Worm (Caenorhabditis elegans): Measurements from ENCODE around the gene F08F8.7.

F08F8.7 gene

ce11 chrIII:7343389-7343788 is 3.6 kb downstream of the F08F8.7 start, which contains the start of gene F08F8.6:
Gene F08F8.6 (plus strand): TSS chrIII:7343689.
- no peak for TF ChIP-seq nhr-111 (GFP tag; optimal IDR thresholded peaks at IDR 0.05)
- no peak for TF ChIP-seq ceh-28 (tag; optimal IDR thresholded peaks at IDR 0.05)
- TF ChIP-seq nhr-41 (GFP tag; IDR thresholded peaks at IDR 0.05): no peak
- TF ChIP-seq unc-39 (tag; optimal IDR thresholded peaks at IDR 0.05): no peak
- TF ChIP-seq aly-2 (tag; optimal IDR thresholded peaks at IDR 0.05): no peak

- TF ChIP-seq set-16 (GFP tag; IDR thresholded peaks at IDR 0.05) (no peak), F49E8.2 (tag; optimal IDR thresholded peaks at IDR 0.05; ENCODE audit: borderline replicate concordance) (no peak), daf-8 (GFP tag; IDR thresholded peaks at IDR 0.05) (no peak), dpl-1 (GFP tag; optimal IDR thresholded peaks at IDR 0.05) (no peak), sdz-12 (GFP tag; optimal IDR thresholded peaks at IDR 0.05) (no peak), lin-15B (tag; optimal IDR thresholded peaks at IDR 0.05) (no peak), unc-39 (tag; optimal IDR thresholded peaks at IDR 0.05) (no peak), lin-1 (GFP tag; IDR thresholded peaks at IDR 0.05) (no peak), unc-62 (GFP tag; optimal IDR thresholded peaks at IDR 0.05 in 1 of 2) (no peak), unc-62 (tag; optimal IDR thresholded peaks at IDR 0.05) (no peak), Y5F2A.4 (GFP tag; optimal IDR thresholded peaks at IDR 0.05) (no peak), nhr-77 (tag; optimal IDR thresholded peaks at IDR 0.05) (no peak), spr-3 (GFP tag; optimal IDR thresholded peaks at IDR 0.05) (no peak), daf-16 (GFP tag; optimal IDR thresholded peaks at IDR 0.05) (no peak), daf-16 (tag; optimal IDR thresholded peaks at IDR 0.05) (no peak), saeg-2 (GFP tag; IDR thresholded peaks at IDR 0.05) (no peak)
These were observed 7.8 kb downstream of the F08F8.7 start for ce11 chrIII:7339138-7339537.

ce11 chrIII:7338693-7339092 is 8.3 kb downstream of the F08F8.7 start, which contains the start of gene kap-1:
Gene kap-1 (plus strand): TSS chrIII:7338835.
- TF ChIP-seq snpc-1.2 (GFP tag; IDR thresholded peaks at IDR 0.05) (0 out of 2 replicates have a peak, but pooled peaks have one; percentile 11), tra-1 (GFP tag; IDR thresholded peaks at IDR 0.05) (0 out of 2 replicates have a peak, but pooled peaks have one; percentile 5), T20F7.1 (GFP tag; optimal IDR thresholded peaks at IDR 0.05) (peak; percentile 18), ama-1 (optimal IDR thresholded peaks at IDR 0.05) (peak; percentile 75), spr-3 (GFP tag; optimal IDR thresholded peaks at IDR 0.05) (peak; percentile 29), aha-1 (tag) (no peak), F44E2.7 (GFP tag; IDR thresholded peaks at IDR 0.05) (0 out of 2 replicates have a peak, but pooled peaks have one; percentile 50), ceh-20 (GFP tag; IDR thresholded peaks at IDR 0.05) (no peak), ZK337.2 (GFP tag; IDR thresholded peaks at IDR 0.05) (0 out of 2 replicates have a peak, but pooled peaks have one; percentile 37), egl-43 (GFP tag; IDR thresholded peaks at IDR 0.05) (peak; percentile 64), dmd-9 (GFP tag; IDR thresholded peaks at IDR 0.05) (no peak), Y75B8A.6 (GFP tag; IDR thresholded peaks at IDR 0.05) (peak; percentile 3; the same call in 1 of the 2 replicates), lsy-2 (tag; optimal IDR thresholded peaks at IDR 0.05) (peak in 1 of 2 experiments; percentile 33), lin-38 (GFP tag; IDR thresholded peaks at IDR 0.05) (0 out of 2 replicates have a peak, but pooled peaks have one; percentile 21), daf-16 (GFP tag; optimal IDR thresholded peaks at IDR 0.05) (peak in 1 of 2 experiments; percentile 12), daf-16 (tag; optimal IDR thresholded peaks at IDR 0.05) (peak; percentile 18), php-3 (GFP tag; IDR thresholded peaks at IDR 0.05) (no peak), mes-2 (tag; optimal IDR thresholded peaks at IDR 0.05; ENCODE audit: poor library complexity, severe bottlenecking) (peak; percentile 20), vab-7 (GFP tag; IDR thresholded peaks at IDR 0.05) (no peak), lin-39 (tag; optimal IDR thresholded peaks at IDR 0.05) (no peak), T26A8.4 (GFP tag; IDR thresholded peaks at IDR 0.05) (0 out of 2 replicates have a peak, but pooled peaks have one; percentile 26), daf-19 (GFP tag; conservative IDR thresholded peaks at IDR 0.05) (no peak), sdz-12 (GFP tag; optimal IDR thresholded peaks at IDR 0.05) (peak; percentile 26), mep-1 (tag; optimal IDR thresholded peaks at IDR 0.05) (peak; percentile 32), nhr-48 (tag; optimal IDR thresholded peaks at IDR 0.05) (peak; percentile 22), hlh-11 (tag; optimal IDR thresholded peaks at IDR 0.05) (peak; percentile 11), duxl-1 (tag; optimal IDR thresholded peaks at IDR 0.05; ENCODE audit: poor library complexity) (peak; percentile 13), gei-8 (GFP tag; optimal IDR thresholded peaks at IDR 0.05) (peak; percentile 13), hmg-1.1 (GFP tag; IDR thresholded peaks at IDR 0.05) (0 out of 2 replicates have a peak, but pooled peaks have one; percentile 36), nhr-42 (GFP tag; IDR thresholded peaks at IDR 0.05) (no peak), nhr-102 (tag; optimal IDR thresholded peaks at IDR 0.05) (peak; percentile 29)
